Fruit fly (Drosophila melanogaster) whole organism, embryonic: ENCODE data around the gene CG16753.
A peak's percentile ranks its signal among the peaks of the same experiment; 100 is the strongest.

Source experiments
- CG11696 ChIP-seq: fragments of 200-800 bp; sonication (Bioruptor generic); IDR thresholded peaks from 2 replicates; pipeline ENCODE4 v1.3.6; 2022; ENCODE audit warnings: missing biosample characterization, missing genetic modification characterization
- CG12071 ChIP-seq: fragments of 200-800 bp; sonication (Bioruptor generic); optimal IDR thresholded peaks from 3 replicates; lab custom pipeline; 2018; ENCODE audit warnings: missing biosample characterization, mild to moderate bottlenecking, missing genetic modification characterization
- CG1233 ChIP-seq: fragments of 200-800 bp; sonication (Bioruptor generic); optimal IDR thresholded peaks from 4 replicates; lab custom pipeline; 2018; ENCODE audit warnings: missing biosample characterization, mild to moderate bottlenecking, missing genetic modification characterization
- CG13894 ChIP-seq: fragments of 200-800 bp; sonication (Bioruptor generic); optimal IDR thresholded peaks from 3 replicates; lab custom pipeline; 2018; ENCODE audit warnings: missing biosample characterization, mild to moderate bottlenecking, missing genetic modification characterization, moderate library complexity
- CG14014 ChIP-seq: fragments of 200-800 bp; sonication (Bioruptor generic); IDR thresholded peaks from 2 replicates; pipeline ENCODE4 v1.3.6; 2022; ENCODE audit warnings: missing biosample characterization, missing genetic modification characterization
- CG14667 ChIP-seq: fragments of 200-800 bp; sonication (Bioruptor generic); IDR thresholded peaks from 2 replicates; pipeline ENCODE4 v1.3.6; 2022; ENCODE audit warnings: missing biosample characterization, missing genetic modification characterization
- CG14965 ChIP-seq: fragments of 200-800 bp; sonication (Bioruptor generic); optimal IDR thresholded peaks from 2 replicates; lab custom pipeline; 2016; ENCODE audit warnings: missing biosample characterization, missing genetic modification characterization, borderline replicate concordance
- CG15073 ChIP-seq: fragments of 200-800 bp; sonication (Bioruptor generic); optimal IDR thresholded peaks from 2 replicates; lab custom pipeline; 2016; ENCODE audit warnings: missing biosample characterization, missing genetic modification characterization
- CG15696 ChIP-seq: fragments of 200-800 bp; sonication (Bioruptor generic); optimal IDR thresholded peaks from 2 replicates; lab custom pipeline; 2019; ENCODE audit warnings: missing biosample characterization, mild to moderate bottlenecking, missing genetic modification characterization, moderate library complexity
- CG17359 ChIP-seq: fragments of 200-800 bp; sonication (Bioruptor generic); optimal IDR thresholded peaks from 3 replicates; lab custom pipeline; 2018; ENCODE audit warnings: missing biosample characterization, mild to moderate bottlenecking, missing genetic modification characterization, moderate library complexity
- CG17612 ChIP-seq: fragments of 200-800 bp; sonication (Bioruptor generic); IDR thresholded peaks from 2 replicates; pipeline ENCODE4 v1.3.6; 2022; ENCODE audit warnings: missing biosample characterization, missing genetic modification characterization
- CG2202 ChIP-seq: fragments of 200-800 bp; sonication (Bioruptor generic); optimal IDR thresholded peaks from 2 replicates; lab custom pipeline; 2018; ENCODE audit warnings: missing biosample characterization, mild to moderate bottlenecking, missing genetic modification characterization
- CG30020 ChIP-seq: fragments of 200-800 bp; optimal IDR thresholded peaks from 2 replicates; lab custom pipeline; 2019; ENCODE audit warnings: missing biosample characterization, mild to moderate bottlenecking, missing genetic modification characterization, moderate library complexity
- CG30403 ChIP-seq: fragments of 200-800 bp; sonication (Bioruptor generic); optimal IDR thresholded peaks from 3 replicates; lab custom pipeline; 2016; ENCODE audit warnings: missing biosample characterization, missing genetic modification characterization
- CG3163 ChIP-seq: fragments of 200-800 bp; sonication (Bioruptor generic); optimal IDR thresholded peaks from 3 replicates; lab custom pipeline; 2016; ENCODE audit warnings: missing biosample characterization, missing genetic modification characterization
- CG32772 ChIP-seq: fragments of 200-800 bp; sonication (Bioruptor generic); IDR thresholded peaks from 2 replicates; pipeline ENCODE4 v1.3.6; 2022; ENCODE audit warnings: missing biosample characterization, missing genetic modification characterization
- CG4360 ChIP-seq: fragments of 200-800 bp; sonication (Bioruptor generic); IDR thresholded peaks from 2 replicates; pipeline ENCODE4 v1.3.6; 2022; ENCODE audit warnings: missing biosample characterization, missing genetic modification characterization
- CG6254 ChIP-seq: fragments of 200-800 bp; sonication (Bioruptor generic); optimal IDR thresholded peaks from 3 replicates; lab custom pipeline; 2017; ENCODE audit warnings: mild to moderate bottlenecking, missing biosample characterization, missing genetic modification reagents, missing genetic modification characterization
- CG7745 ChIP-seq: fragments of 200-800 bp; sonication (Bioruptor generic); optimal IDR thresholded peaks from 2 replicates; lab custom pipeline; 2018; ENCODE audit warnings: missing biosample characterization, mild to moderate bottlenecking, missing genetic modification characterization, moderate library complexity
- CkIIα-i1 ChIP-seq: fragments of 200-800 bp; sonication (Bioruptor generic); IDR thresholded peaks from 2 replicates; pipeline ENCODE4 v1.3.6; 2022; ENCODE audit warnings: missing biosample characterization, missing genetic modification characterization
- D19B ChIP-seq: fragments of 200-800 bp; sonication (Bioruptor generic); optimal IDR thresholded peaks from 2 replicates; lab custom pipeline; 2017; ENCODE audit warnings: missing biosample characterization, mild to moderate bottlenecking, missing genetic modification characterization
- Dip3 ChIP-seq: fragments of 200-800 bp; sonication (Bioruptor generic); optimal IDR thresholded peaks from 3 replicates; lab custom pipeline; 2016; ENCODE audit warnings: missing biosample characterization, missing genetic modification characterization
- Fer3 ChIP-seq: fragments of 200-800 bp; sonication (Bioruptor generic); optimal IDR thresholded peaks from 2 replicates; lab custom pipeline; 2018; ENCODE audit warnings: missing biosample characterization, mild to moderate bottlenecking, missing genetic modification characterization, moderate library complexity
- Hey ChIP-seq: fragments of 200-800 bp; sonication (Bioruptor generic); optimal IDR thresholded peaks from 3 replicates; lab custom pipeline; 2018; ENCODE audit warnings: missing biosample characterization, mild to moderate bottlenecking, missing genetic modification characterization
- Hr3 ChIP-seq: fragments of 200-800 bp; sonication (Bioruptor generic); optimal IDR thresholded peaks from 3 replicates; lab custom pipeline; 2016; ENCODE audit warnings: missing biosample characterization, missing genetic modification characterization
- Jarid2 ChIP-seq: fragments of 200-800 bp; sonication (Bioruptor generic); optimal IDR thresholded peaks from 3 replicates; lab custom pipeline; 2017; ENCODE audit warnings: mild to moderate bottlenecking, missing biosample characterization, missing genetic modification reagents, missing genetic modification characterization
- Kr ChIP-seq: fragments of 200-800 bp; sonication (Bioruptor generic); optimal IDR thresholded peaks from 2 replicates; lab custom pipeline; 2017; ENCODE audit warnings: missing biosample characterization, mild to moderate bottlenecking, missing genetic modification characterization
- Lim3 ChIP-seq: fragments of 200-800 bp; sonication (Bioruptor generic); IDR thresholded peaks from 2 replicates; pipeline ENCODE4 v1.3.6; 2022; ENCODE audit warnings: missing biosample characterization, missing genetic modification characterization
- MESR4 ChIP-seq: fragments of 200-800 bp; sonication (Bioruptor generic); optimal IDR thresholded peaks from 2 replicates; lab custom pipeline; 2018; ENCODE audit warnings: missing biosample characterization, mild to moderate bottlenecking, missing genetic modification characterization, moderate library complexity
- br ChIP-seq: fragments of >200 bp; optimal IDR thresholded peaks from 2 replicates; lab custom pipeline; 2017
- cwo ChIP-seq: fragments of 200-800 bp; sonication (Bioruptor generic); optimal IDR thresholded peaks from 3 replicates; lab custom pipeline; 2017; ENCODE audit warnings: missing biosample characterization, missing genetic modification characterization, mild to moderate bottlenecking, moderate library complexity, missing genetic modification reagents
- dan ChIP-seq: fragments of 200-800 bp; sonication (Bioruptor generic); IDR thresholded peaks from 2 replicates; pipeline ENCODE4 v1.3.6; 2022; ENCODE audit warnings: missing biosample characterization, missing genetic modification characterization
- dm ChIP-seq: fragments of 200-800 bp; sonication (Bioruptor generic); optimal IDR thresholded peaks from 3 replicates; lab custom pipeline; 2016; ENCODE audit warnings: missing biosample characterization, missing genetic modification characterization
- gfzf ChIP-seq: fragments of 200-800 bp; sonication (Bioruptor generic); optimal IDR thresholded peaks from 2 replicates; lab custom pipeline; 2016; ENCODE audit warnings: missing biosample characterization, mild to moderate bottlenecking, missing genetic modification characterization, moderate library complexity
- hth ChIP-seq: fragments of >200 bp; optimal IDR thresholded peaks from 2 replicates; lab custom pipeline; 2017; ENCODE audit warnings: inconsistent platforms
- kni ChIP-seq: fragments of 200-800 bp; sonication (Bioruptor generic); optimal IDR thresholded peaks from 3 replicates; lab custom pipeline; 2017; ENCODE audit warnings: mild to moderate bottlenecking, missing biosample characterization, missing genetic modification reagents, missing genetic modification characterization
- lbe ChIP-seq: fragments of 200-800 bp; sonication (Bioruptor generic); optimal IDR thresholded peaks from 2 replicates; lab custom pipeline; 2016; ENCODE audit warnings: missing biosample characterization, mild to moderate bottlenecking, missing genetic modification characterization
- lola ChIP-seq, 3 experiments: fragments of >200 bp in 2 of 3; fragments of 200-800 bp in 1 of 3; sonication (Bioruptor generic) in 1 of 3; optimal IDR thresholded peaks; 2 replicates each; lab custom pipeline; 2017 to 2019; ENCODE audit warnings: missing biosample characterization in 3 of 3, missing genetic modification characterization in 3 of 3, mild to moderate bottlenecking in 1 of 3, moderate library complexity in 1 of 3
- luna ChIP-seq: fragments of 200-800 bp; sonication (Bioruptor generic); optimal IDR thresholded peaks from 2 replicates; lab custom pipeline; 2016; ENCODE audit warnings: missing biosample characterization, missing genetic modification characterization
- pfk ChIP-seq: fragments of 200-800 bp; sonication (Bioruptor generic); optimal IDR thresholded peaks from 2 replicates; lab custom pipeline; 2018; ENCODE audit warnings: missing biosample characterization, mild to moderate bottlenecking, missing genetic modification characterization, moderate library complexity
- rib ChIP-seq: fragments of 200-800 bp; sonication (Bioruptor generic); IDR thresholded peaks from 2 replicates; pipeline ENCODE4 v1.3.6; 2022; ENCODE audit warnings: missing biosample characterization, missing genetic modification characterization
- row ChIP-seq: fragments of 200-800 bp; sonication (Bioruptor generic); IDR thresholded peaks from 3 replicates; pipeline ENCODE4 v1.3.6; 2022; ENCODE audit warnings: missing biosample characterization, missing genetic modification characterization
- scrt ChIP-seq: fragments of 200-800 bp; sonication (Bioruptor generic); optimal IDR thresholded peaks from 2 replicates; lab custom pipeline; 2018; ENCODE audit warnings: missing biosample characterization, mild to moderate bottlenecking, missing genetic modification characterization, moderate library complexity
- sd ChIP-seq: fragments of 200-800 bp; sonication (Bioruptor generic); optimal IDR thresholded peaks from 3 replicates; lab custom pipeline; 2018; ENCODE audit warnings: missing biosample characterization, mild to moderate bottlenecking, missing genetic modification characterization, moderate library complexity
- sens-2 ChIP-seq: fragments of 200-800 bp; sonication (Bioruptor generic); IDR thresholded peaks from 2 replicates; pipeline ENCODE4 v1.3.6; 2022; ENCODE audit warnings: missing biosample characterization, missing genetic modification characterization
- trem ChIP-seq: fragments of 200-800 bp; optimal IDR thresholded peaks from 3 replicates; lab custom pipeline; 2019; ENCODE audit warnings: missing biosample characterization, mild to moderate bottlenecking, missing genetic modification characterization, moderate library complexity
- tx ChIP-seq: fragments of 200-800 bp; sonication (Bioruptor generic); optimal IDR thresholded peaks from 2 replicates; lab custom pipeline; 2016; ENCODE audit warnings: missing biosample characterization, missing genetic modification characterization
- wor ChIP-seq: fragments of 200-800 bp; sonication (Bioruptor generic); IDR thresholded peaks from 2 replicates; pipeline ENCODE4 v1.3.6; 2022; ENCODE audit warnings: missing biosample characterization, missing genetic modification characterization
- zfh1 ChIP-seq: fragments of 200-800 bp; sonication (Bioruptor generic); IDR thresholded peaks from 3 replicates; pipeline ENCODE4 v1.3.6; 2022; ENCODE audit warnings: missing biosample characterization, missing genetic modification characterization
- zfh2 ChIP-seq: fragments of 200-800 bp; sonication (Bioruptor generic); optimal IDR thresholded peaks from 2 replicates; lab custom pipeline; 2016; ENCODE audit warnings: missing biosample characterization, missing genetic modification characterization

CG16753 gene

dm6 chr3L:3083329-3084083 is 28.6 kb downstream of the CG16753 start (continued):
- 0 out of 2 replicates have a peak, but pooled peaks have one; percentile 31 for TF ChIP-seq CG17612 (GFP tag; lab: Robert Waterston, UW)
- peak; percentile 69 for TF ChIP-seq Hey (tag; lab: Kevin White, UChicago)
- TF ChIP-seq CG1233 (GFP tag; lab: Kevin White, UChicago), result peak; percentile 52
- TF ChIP-seq sens-2, result peak; percentile 7; the same call in 1 of the 2 replicates
- TF ChIP-seq hth (lab: Kevin White, UChicago), result no peak
- TF ChIP-seq Kr, result peak; percentile 76
- TF ChIP-seq CG14014 (GFP tag; lab: Robert Waterston, UW), result peak; percentile 14; the same call in 1 of the 2 replicates
- no peak for TF ChIP-seq CG32772 (GFP tag; lab: Robert Waterston, UW)
- TF ChIP-seq pfk (GFP tag; lab: Kevin White, UChicago), result peak; percentile 16
- TF ChIP-seq wor (GFP tag; lab: Robert Waterston, UW), result no peak
- no peak for TF ChIP-seq dan (GFP tag; lab: Robert Waterston, UW)
- no peak for TF ChIP-seq MESR4
- TF ChIP-seq Dip3, result no peak
- no peak for TF ChIP-seq D19B
- TF ChIP-seq Fer3, result no peak
- peak; percentile 56 for TF ChIP-seq Jarid2
- peak; percentile 53; the same call in 1 of the 2 replicates for TF ChIP-seq CG4360 (GFP tag; lab: Robert Waterston, UW)
- no peak for TF ChIP-seq CkIIα-i1 (GFP tag; lab: Robert Waterston, UW)
- TF ChIP-seq CG6254 (GFP tag; lab: Kevin White, UChicago), result peak; percentile 77
- no peak for TF ChIP-seq zfh2 (GFP tag; lab: Kevin White, UChicago)
- TF ChIP-seq CG13894 (tag; lab: Kevin White, UChicago), result peak; percentile 88
- peak; percentile 88 for TF ChIP-seq kni (GFP tag; lab: Kevin White, UChicago)
- TF ChIP-seq CG3163 (GFP tag; lab: Kevin White, UChicago), result peak; percentile 28
- no peak for TF ChIP-seq CG11696 (GFP tag; lab: Robert Waterston, UW)
- TF ChIP-seq CG30403 (GFP tag; lab: Kevin White, UChicago), result no peak
- TF ChIP-seq CG2202 (tag; lab: Kevin White, UChicago), result peak; percentile 85
- TF ChIP-seq luna (GFP tag; lab: Kevin White, UChicago), result no peak
- TF ChIP-seq br (lab: Kevin White, UChicago), result no peak
- peak; percentile 71 for TF ChIP-seq CG7745 (tag; lab: Kevin White, UChicago)
- peak; percentile 11 for TF ChIP-seq dm (GFP tag; lab: Kevin White, UChicago)
- peak; percentile 71 for TF ChIP-seq cwo (GFP tag; lab: Kevin White, UChicago)
- TF ChIP-seq sd, result peak; percentile 95
- TF ChIP-seq CG30020 (tag; lab: Kevin White, UChicago), result no peak
- TF ChIP-seq trem (tag; lab: Kevin White, UChicago), result no peak
- TF ChIP-seq CG14965 (GFP tag; lab: Kevin White, UChicago), result no peak
- peak; percentile 43; the same call in 1 of the 2 replicates for TF ChIP-seq Lim3
- no peak for TF ChIP-seq gfzf (GFP tag; lab: Kevin White, UChicago)
- peak; percentile 63 for TF ChIP-seq CG12071
- TF ChIP-seq zfh1 (GFP tag; lab: Robert Waterston, UW), result peak; percentile 70; the same call in 2 of the 3 replicates
- TF ChIP-seq CG14667, result no peak
- no peak for TF ChIP-seq CG15073
- no peak for TF ChIP-seq tx (GFP tag; lab: Kevin White, UChicago)
- TF ChIP-seq lola (GFP tag; optimal IDR thresholded peaks at IDR 0.05; lab: Kevin White, UChicago), result peak in 1 of 3 experiments; percentile 30
- TF ChIP-seq Hr3 (GFP tag; lab: Kevin White, UChicago), result no peak
- TF ChIP-seq CG15696 (tag; lab: Kevin White, UChicago), result peak; percentile 70
- TF ChIP-seq lbe (GFP tag; lab: Kevin White, UChicago), result peak; percentile 36
- peak; percentile 63 for TF ChIP-seq rib (GFP tag; lab: Robert Waterston, UW)
- peak; percentile 28 for TF ChIP-seq scrt (GFP tag; lab: Kevin White, UChicago)
- TF ChIP-seq row (GFP tag; lab: Robert Waterston, UW), result peak; percentile 7; the same call in 1 of the 3 replicates
- TF ChIP-seq CG17359 (tag; lab: Kevin White, UChicago), result peak; percentile 37
